Fruit fly (Drosophila melanogaster) whole organism, adult: ENCODE results near the gene CG10600.

Experiments
- CG1620 ChIP-seq: fragments of 200-800 bp; sonication (Bioruptor generic); optimal IDR thresholded peaks from 2 replicates; lab custom pipeline; 2016; ENCODE audit warnings: missing biosample characterization, missing genetic modification characterization
- CG7045 ChIP-seq: fragments of 200-800 bp; sonication (Bioruptor generic); optimal IDR thresholded peaks from 2 replicates; lab custom pipeline; 2017; ENCODE audit warnings: missing biosample characterization, mild to moderate bottlenecking, missing genetic modification characterization
- bab1 ChIP-seq: fragments of 200-800 bp; sonication (Bioruptor generic); optimal IDR thresholded peaks from 3 replicates; lab custom pipeline; 2019; ENCODE audit warnings: missing biosample characterization, mild to moderate bottlenecking, missing genetic modification characterization, moderate library complexity
- cnc ChIP-seq, 2 experiments: fragments of >200 bp; optimal IDR thresholded peaks; 2 replicates each; lab custom pipeline; 2017
- kay ChIP-seq: fragments of 200-800 bp; sonication (Bioruptor generic); peaks from one replicate; lab custom pipeline; 2016; ENCODE audit warnings: missing biosample characterization, missing genetic modification characterization, borderline replicate concordance

dm6 chr2L:18785026-18785600, 54.4 kb downstream of the CG10600 start:
- TF ChIP-seq kay (no peak), cnc (optimal IDR thresholded peaks at IDR 0.05; lab: Kevin White, UChicago) (no peak), CG1620 (GFP tag; lab: Kevin White, UChicago) (no peak), bab1 (GFP tag; lab: Kevin White, UChicago) (no peak), CG7045 (GFP tag; lab: Kevin White, UChicago) (no peak)
